Worm (Caenorhabditis elegans): ENCODE data around the gene ZK418.10.

ZK418.10 gene

ce11 chrIII:7116615-7117252, 26.2 kb upstream of the ZK418.10 start:
- TF ChIP-seq nhr-23 (tag; optimal IDR thresholded peaks at IDR 0.05), result no peak
- TF ChIP-seq C34F6.9 (tag; optimal IDR thresholded peaks at IDR 0.05), result peak; percentile 71
- TF ChIP-seq nhr-21 (tag; optimal IDR thresholded peaks at IDR 0.05), result peak; percentile 76
- TF ChIP-seq ama-1 (optimal IDR thresholded peaks at IDR 0.05), result peak; percentile 7
- no peak for TF ChIP-seq R02D3.7 (tag; optimal IDR thresholded peaks at IDR 0.05)
- peak; percentile 25 to 69 for TF ChIP-seq lsy-2 (tag; optimal IDR thresholded peaks at IDR 0.05)
- peak; percentile 89 for TF ChIP-seq nhr-25 (tag; optimal IDR thresholded peaks at IDR 0.05)
- TF ChIP-seq nhr-10 (tag; optimal IDR thresholded peaks at IDR 0.05), result peak; percentile 35
- TF ChIP-seq sem-4 (tag; optimal IDR thresholded peaks at IDR 0.05), result peak; percentile 60
- peak; percentile 74 for TF ChIP-seq sma-3 (GFP tag; optimal IDR thresholded peaks at IDR 0.05)
- no peak for TF ChIP-seq Y55F3AM.14 (GFP tag; optimal IDR thresholded peaks at IDR 0.05)
- TF ChIP-seq ztf-4 (tag; optimal IDR thresholded peaks at IDR 0.05), result peak; percentile 75
- no peak for TF ChIP-seq peb-1 (tag; optimal IDR thresholded peaks at IDR 0.05)
- peak; percentile 76 for TF ChIP-seq fos-1 (tag; optimal IDR thresholded peaks at IDR 0.05)
- no peak for TF ChIP-seq ZK546.5 (tag; optimal IDR thresholded peaks at IDR 0.05)
- TF ChIP-seq F13H6.1 (tag; optimal IDR thresholded peaks at IDR 0.05), result peak; percentile 87
- no peak for TF ChIP-seq skn-1 (tag; optimal IDR thresholded peaks at IDR 0.05)
- peak; percentile 81 for TF ChIP-seq sma-9 (GFP tag; optimal IDR thresholded peaks at IDR 0.05)
- no peak for TF ChIP-seq sma-9 (tag; optimal IDR thresholded peaks at IDR 0.05)
- TF ChIP-seq nhr-129 (tag; optimal IDR thresholded peaks at IDR 0.05), result peak; percentile 78
- peak; percentile 74 for TF ChIP-seq blmp-1 (tag; optimal IDR thresholded peaks at IDR 0.05; ENCODE audit: insufficient read depth)
- no peak for TF ChIP-seq unc-62 (GFP tag; optimal IDR thresholded peaks at IDR 0.05)
- TF ChIP-seq lin-13 (GFP tag; optimal IDR thresholded peaks at IDR 0.05), result peak; percentile 64
- peak; percentile 91 for TF ChIP-seq egl-27 (tag; optimal IDR thresholded peaks at IDR 0.05)
- no peak for TF ChIP-seq alr-1 (tag; optimal IDR thresholded peaks at IDR 0.05)
- no peak for TF ChIP-seq aly-2 (tag; optimal IDR thresholded peaks at IDR 0.05)
- no peak for TF ChIP-seq lin-11 (tag; optimal IDR thresholded peaks at IDR 0.05)
- peak; percentile 79 for TF ChIP-seq crh-2 (tag; optimal IDR thresholded peaks at IDR 0.05)
- peak; percentile 27 for TF ChIP-seq snpc-4 (tag; optimal IDR thresholded peaks at IDR 0.05)
- TF ChIP-seq unc-55 (GFP tag; optimal IDR thresholded peaks at IDR 0.05), result peak; percentile 61
- peak; percentile 86 for TF ChIP-seq nhr-6 (tag; optimal IDR thresholded peaks at IDR 0.05)
- peak; percentile 21 for TF ChIP-seq gmeb-1 (tag; optimal IDR thresholded peaks at IDR 0.05)

- TF ChIP-seq nhr-25 (tag; optimal IDR thresholded peaks at IDR 0.05), result no peak
- TF ChIP-seq sma-3 (GFP tag; optimal IDR thresholded peaks at IDR 0.05), result no peak
- TF ChIP-seq elt-3 (tag; optimal IDR thresholded peaks at IDR 0.05), result no peak
- no peak for TF ChIP-seq ztf-1 (GFP tag; conservative IDR thresholded peaks at IDR 0.05)
- no peak for TF ChIP-seq sem-4 (tag; optimal IDR thresholded peaks at IDR 0.05)
- TF ChIP-seq ztf-4 (tag; optimal IDR thresholded peaks at IDR 0.05), result peak; percentile 13
- peak; percentile 11 for TF ChIP-seq crh-2 (tag; optimal IDR thresholded peaks at IDR 0.05)
- peak; percentile 81 for TF ChIP-seq nhr-21 (tag; optimal IDR thresholded peaks at IDR 0.05)
- TF ChIP-seq nhr-237 (tag; optimal IDR thresholded peaks at IDR 0.05), result no peak
- TF ChIP-seq dmd-4 (tag; optimal IDR thresholded peaks at IDR 0.05), result peak; percentile 61
- no peak for TF ChIP-seq aly-2 (tag; optimal IDR thresholded peaks at IDR 0.05)
- TF ChIP-seq ztf-11 (tag; optimal IDR thresholded peaks at IDR 0.05), result no peak
- no peak for TF ChIP-seq Y55F3AM.14 (GFP tag; optimal IDR thresholded peaks at IDR 0.05)
- peak; percentile 37 for TF ChIP-seq sma-9 (GFP tag; optimal IDR thresholded peaks at IDR 0.05)
- no peak for TF ChIP-seq sma-9 (tag; optimal IDR thresholded peaks at IDR 0.05)
- TF ChIP-seq gmeb-1 (tag; optimal IDR thresholded peaks at IDR 0.05), result no peak
- no peak for TF ChIP-seq mab-5 (tag; optimal IDR thresholded peaks at IDR 0.05)
- no peak for TF ChIP-seq unc-62 (GFP tag; optimal IDR thresholded peaks at IDR 0.05)
- no peak for TF ChIP-seq ceh-16 (tag; optimal IDR thresholded peaks at IDR 0.05)
- TF ChIP-seq alr-1 (tag; optimal IDR thresholded peaks at IDR 0.05), result no peak
- no peak for TF ChIP-seq unc-39 (tag; optimal IDR thresholded peaks at IDR 0.05)
- peak in 1 of 2 experiments; percentile 40 for TF ChIP-seq lsy-2 (tag; optimal IDR thresholded peaks at IDR 0.05)
- no peak for TF ChIP-seq nhr-10 (tag; optimal IDR thresholded peaks at IDR 0.05)
Measured at ce11 chrIII:7114952-7115488, 24.5 kb upstream of the ZK418.10 start, which contains the start of gene nhr-10. nhr-10 (minus strand) TSS chrIII:7115438.

All from whole organism, L2 larva.